Worm (Caenorhabditis elegans): ENCODE measurements around the gene C05A2.4.

- TF ChIP-seq ref-1 (GFP tag; conservative IDR thresholded peaks at IDR 0.05), result no peak
- no peak for TF ChIP-seq flt-1 (GFP tag; IDR thresholded peaks at IDR 0.05)
- no peak for TF ChIP-seq ztf-29 (GFP tag; IDR thresholded peaks at IDR 0.05)
- no peak for TF ChIP-seq med-1 (GFP tag; optimal IDR thresholded peaks at IDR 0.05; ENCODE audit: insufficient read depth)
- TF ChIP-seq cog-1 (tag; optimal IDR thresholded peaks at IDR 0.05), result no peak
- no peak for TF ChIP-seq tab-1 (GFP tag; IDR thresholded peaks at IDR 0.05)
- no peak for TF ChIP-seq T22C8.4 (GFP tag; IDR thresholded peaks at IDR 0.05)
- no peak for TF ChIP-seq ztf-23 (GFP tag; IDR thresholded peaks at IDR 0.05)
- no peak for TF ChIP-seq klf-2 (GFP tag; conservative IDR thresholded peaks at IDR 0.05)
Measured at ce11 chrV:10721304-10721703, 26.0 kb downstream of the C05A2.4 start.

Measured in whole organism, midembryonic.